Fruit fly (Drosophila melanogaster) whole organism, pupa: ENCODE measurements around the gene Snap24.

Experiments
- CG13204 ChIP-seq: fragments of 200-800 bp; sonication (Bioruptor generic); optimal IDR thresholded peaks from 2 replicates; lab custom pipeline; 2018; ENCODE audit warnings: missing biosample characterization, mild to moderate bottlenecking, missing genetic modification characterization, moderate library complexity
- CG14655 ChIP-seq: fragments of 200-800 bp; sonication (Bioruptor generic); optimal IDR thresholded peaks from 3 replicates; lab custom pipeline; 2017; ENCODE audit warnings: mild to moderate bottlenecking, missing biosample characterization, missing genetic modification reagents, missing genetic modification characterization
- CG15710 ChIP-seq: fragments of 200-800 bp; sonication (Bioruptor generic); optimal IDR thresholded peaks from 2 replicates; lab custom pipeline; 2018; ENCODE audit warnings: missing biosample characterization, mild to moderate bottlenecking, missing genetic modification characterization, moderate library complexity
- CG32121 ChIP-seq: fragments of 200-800 bp; sonication (Bioruptor generic); IDR thresholded peaks from 2 replicates; pipeline ENCODE4 v1.3.6; 2022; ENCODE audit warnings: missing biosample characterization, missing genetic modification characterization
- CG34367 ChIP-seq: fragments of 200-800 bp; sonication (Bioruptor generic); optimal IDR thresholded peaks from 2 replicates; lab custom pipeline; 2018; ENCODE audit warnings: missing biosample characterization, mild to moderate bottlenecking, missing genetic modification characterization
- CG4496 ChIP-seq: fragments of 200-800 bp; sonication (Bioruptor generic); IDR thresholded peaks from 3 replicates; pipeline ENCODE4 v1.3.6; 2022; ENCODE audit warnings: missing biosample characterization, missing genetic modification characterization
- CG8159 ChIP-seq: fragments of 200-800 bp; sonication (Bioruptor generic); optimal IDR thresholded peaks from 3 replicates; lab custom pipeline; 2018; ENCODE audit warnings: missing biosample characterization, mild to moderate bottlenecking, missing genetic modification characterization, moderate library complexity
- CG9948 ChIP-seq: fragments of 200-800 bp; sonication (Bioruptor generic); optimal IDR thresholded peaks from 2 replicates; lab custom pipeline; 2018; ENCODE audit warnings: missing biosample characterization, mild to moderate bottlenecking, missing genetic modification characterization, moderate library complexity
- Pif1A ChIP-seq: fragments of 200-800 bp; sonication (Bioruptor generic); optimal IDR thresholded peaks from 3 replicates; lab custom pipeline; 2016; ENCODE audit warnings: missing biosample characterization, missing genetic modification characterization
- Pif1B ChIP-seq: fragments of 200-800 bp; sonication (Bioruptor generic); optimal IDR thresholded peaks from 3 replicates; lab custom pipeline; 2016; ENCODE audit warnings: missing biosample characterization, missing genetic modification characterization
- rn ChIP-seq: fragments of 200-800 bp; sonication (Bioruptor generic); IDR thresholded peaks from 2 replicates; pipeline ENCODE4 v1.3.6; 2022; ENCODE audit warnings: missing biosample characterization, missing genetic modification characterization

DNA sequence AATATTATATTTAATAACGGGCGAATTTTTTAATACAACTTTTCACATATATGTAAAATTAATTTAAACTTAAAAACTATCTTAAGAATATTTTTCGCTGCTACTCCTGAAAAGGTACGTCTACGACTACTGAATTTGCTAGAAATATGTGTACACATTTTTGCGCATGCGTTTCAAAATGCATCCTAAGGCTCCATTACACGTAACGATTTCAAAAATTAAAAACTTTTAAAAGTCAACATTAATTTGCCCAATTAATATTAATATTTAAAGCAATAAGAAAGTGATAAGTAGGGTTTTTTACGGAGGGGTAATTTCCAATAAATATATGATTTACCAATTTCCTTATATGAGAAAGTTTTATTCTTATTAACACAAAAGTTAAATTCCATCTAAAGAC is 32.2 kb downstream of the Snap24 start, which contains the start of gene FoxP:
- no peak for TF ChIP-seq CG34367 (tag; lab: Kevin White, UChicago)
- TF ChIP-seq CG8159 (tag; lab: Kevin White, UChicago) = no peak
- TF ChIP-seq rn (GFP tag; lab: Robert Waterston, UW) = no peak
- no peak for TF ChIP-seq CG13204
- TF ChIP-seq Pif1A = no peak
- TF ChIP-seq Pif1B (GFP tag; lab: Kevin White, UChicago) = no peak
- TF ChIP-seq CG15710 (tag; lab: Kevin White, UChicago) = no peak
- TF ChIP-seq CG32121 = no peak
- no peak for TF ChIP-seq CG4496 (GFP tag; lab: Robert Waterston, UW)
- no peak for TF ChIP-seq CG9948 (tag; lab: Kevin White, UChicago)
- no peak for TF ChIP-seq CG14655 (GFP tag; lab: Kevin White, UChicago)
